Worm (Caenorhabditis elegans) whole organism, early embryonic: ENCODE measurements around the gene F59E12.1.

Experiments used
- B0310.2 ChIP-seq: sonication (generic microtip); optimal IDR thresholded peaks from 2 replicates; lab custom pipeline; 2016; ENCODE audit warnings: mild to moderate bottlenecking, missing genetic modification characterization, missing compliant biosample characterization
- F13C5.2 ChIP-seq: sonication (generic microtip); optimal IDR thresholded peaks from 2 replicates; lab custom pipeline; 2017; ENCODE audit warnings: mild to moderate bottlenecking, missing genetic modification characterization, inconsistent platforms, missing compliant biosample characterization
- aly-1 ChIP-seq: sonication (generic microtip); optimal IDR thresholded peaks from 2 replicates; lab custom pipeline; 2016; ENCODE audit warnings: missing genetic modification characterization, missing compliant biosample characterization
- ama-1 ChIP-seq: fragments of 150-350 bp; optimal IDR thresholded peaks from 2 replicates; lab custom pipeline; 2014
- ceh-13 ChIP-seq: fragments of 200-800 bp; sonication (Bioruptor generic); optimal IDR thresholded peaks from 2 replicates; lab custom pipeline; 2018; ENCODE audit warnings: mild to moderate bottlenecking, missing genetic modification characterization, missing compliant biosample characterization
- ceh-36 ChIP-seq: sonication (generic microtip); optimal IDR thresholded peaks from 2 replicates; lab custom pipeline; 2016; ENCODE audit warnings: missing genetic modification characterization, inconsistent platforms, missing compliant biosample characterization
- ets-7 ChIP-seq: sonication (generic microtip); optimal IDR thresholded peaks from 2 replicates; lab custom pipeline; 2016; ENCODE audit warnings: missing genotype, missing genetic modification characterization, missing compliant biosample characterization
- flt-1 ChIP-seq: fragments of 200-800 bp; sonication (Bioruptor generic); IDR thresholded peaks from 2 replicates; pipeline ENCODE4 v1.3.6; 2022; ENCODE audit warnings: missing genetic modification characterization, missing compliant biosample characterization
- hmbx-1 ChIP-seq: sonication (generic microtip); optimal IDR thresholded peaks from 2 replicates; lab custom pipeline; 2016; ENCODE audit warnings: mild to moderate bottlenecking, missing genetic modification characterization, missing compliant biosample characterization
- hmg-4 ChIP-seq: fragments of 200-800 bp; sonication (Bioruptor generic); optimal IDR thresholded peaks from 2 replicates; lab custom pipeline; 2018; ENCODE audit warnings: mild to moderate bottlenecking, missing genetic modification characterization, missing compliant biosample characterization
- hnd-1 ChIP-seq: sonication (generic microtip); optimal IDR thresholded peaks from 2 replicates; lab custom pipeline; 2016; ENCODE audit warnings: missing genetic modification characterization, missing compliant biosample characterization
- pes-1 ChIP-seq: fragments of 200-800 bp; sonication (Bioruptor generic); IDR thresholded peaks from 2 replicates; pipeline ENCODE4 v1.3.6; 2022; ENCODE audit warnings: missing genetic modification reagents, missing genetic modification characterization, missing compliant biosample characterization
- scrt-1 ChIP-seq: fragments of 200-800 bp; sonication (Bioruptor generic); IDR thresholded peaks from 2 replicates; pipeline ENCODE4 v1.3.6; 2022; ENCODE audit warnings: missing genetic modification characterization, missing compliant biosample characterization
- sea-1 ChIP-seq: fragments of 200-800 bp; sonication (Bioruptor generic); conservative IDR thresholded peaks from 2 replicates; pipeline ENCODE4 v1.3.6; 2022; ENCODE audit warnings: missing genetic modification characterization, missing compliant biosample characterization
- tbx-11 ChIP-seq: fragments of 200-800 bp; sonication (Bioruptor generic); IDR thresholded peaks from 2 replicates; pipeline ENCODE4 v1.3.6; 2022; ENCODE audit warnings: missing genetic modification characterization, missing compliant biosample characterization
- tbx-37 ChIP-seq: fragments of 200-800 bp; sonication (Bioruptor generic); conservative IDR thresholded peaks from 2 replicates; pipeline ENCODE4 v1.3.6; 2022; ENCODE audit warnings: missing genetic modification reagents, missing genetic modification characterization, missing compliant biosample characterization
- tra-4 ChIP-seq: sonication (generic microtip); optimal IDR thresholded peaks from 2 replicates; lab custom pipeline; 2017; ENCODE audit warnings: missing genetic modification characterization, missing compliant biosample characterization

Gene F59E12.1

DNA sequence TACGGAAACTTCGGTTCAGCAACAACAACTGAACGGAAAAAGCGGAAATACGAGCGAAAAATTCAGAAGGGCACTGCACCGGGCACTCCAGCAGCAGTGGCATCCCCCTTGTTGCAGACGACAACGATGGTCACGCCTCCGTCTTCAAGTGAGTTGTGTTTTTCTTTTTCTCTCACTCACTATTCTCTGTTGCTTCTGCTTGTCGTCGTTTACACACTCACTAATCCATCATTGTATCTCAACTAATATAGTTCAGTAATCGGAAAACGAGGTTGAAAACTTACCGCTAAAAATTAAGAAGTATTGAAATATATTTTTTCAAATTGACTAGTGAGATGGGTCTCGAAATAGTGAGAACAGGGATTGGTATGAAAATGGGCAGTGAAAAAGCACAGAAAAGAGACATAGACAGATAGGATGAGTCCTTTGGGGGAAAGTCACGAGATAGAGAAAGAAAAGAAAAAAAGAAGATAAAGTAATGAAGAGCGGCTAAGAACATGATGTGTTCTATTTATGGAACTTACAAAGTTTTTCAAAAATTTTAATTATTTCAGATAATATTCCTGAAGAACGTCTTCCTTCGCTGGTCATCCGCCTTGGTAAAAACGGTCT lies 9.0 kb downstream of the F59E12.1 start:
- TF ChIP-seq F13C5.2 (tag; lab: Kevin White, UChicago) (no peak), ets-7 (tag; lab: Kevin White, UChicago) (no peak), hmg-4 (GFP tag; lab: Kevin White, UChicago) (no peak), flt-1 (GFP tag; lab: Robert Waterston, UW) (no peak)

DNA sequence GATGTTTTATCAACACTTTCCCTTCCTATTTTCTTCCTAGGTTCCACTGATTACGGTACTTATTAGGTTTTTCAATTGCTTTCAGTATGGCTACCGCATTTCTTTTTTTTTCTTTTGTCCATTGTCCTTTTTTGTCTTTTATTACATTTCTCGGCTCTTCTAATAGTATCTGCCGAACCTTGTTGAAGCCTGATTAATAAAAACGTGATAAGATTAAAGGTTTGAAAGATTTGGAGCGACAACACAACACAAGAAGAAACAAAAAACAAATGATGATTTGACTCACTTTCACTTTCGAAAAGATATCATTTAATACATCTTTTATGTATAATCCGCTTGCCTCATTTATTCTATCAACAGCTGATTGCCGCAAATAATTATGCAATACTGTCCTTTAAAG lies 10.7 kb downstream of the F59E12.1 start, which contains the start of gene C25H3.15:
Gene C25H3.15, plus strand, starts transcription at position 301 of the 400 bp plus-strand sequence.
- TF ChIP-seq flt-1 (GFP tag; lab: Robert Waterston, UW) (no peak), hnd-1 (tag; lab: Kevin White, UChicago) (no peak), hmbx-1 (tag; lab: Kevin White, UChicago) (no peak), scrt-1 (no peak), ceh-36 (tag; lab: Kevin White, UChicago) (no peak), tbx-37 (GFP tag; lab: Robert Waterston, UW) (no peak), tra-4 (tag; lab: Kevin White, UChicago) (no peak), pes-1 (GFP tag; lab: Robert Waterston, UW) (no peak), tbx-11 (GFP tag; lab: Robert Waterston, UW) (no peak), ets-7 (tag; lab: Kevin White, UChicago) (no peak), sea-1 (no peak), B0310.2 (no peak), hmg-4 (GFP tag; lab: Kevin White, UChicago) (no peak), F13C5.2 (tag; lab: Kevin White, UChicago) (no peak), ama-1 (no peak)

DNA sequence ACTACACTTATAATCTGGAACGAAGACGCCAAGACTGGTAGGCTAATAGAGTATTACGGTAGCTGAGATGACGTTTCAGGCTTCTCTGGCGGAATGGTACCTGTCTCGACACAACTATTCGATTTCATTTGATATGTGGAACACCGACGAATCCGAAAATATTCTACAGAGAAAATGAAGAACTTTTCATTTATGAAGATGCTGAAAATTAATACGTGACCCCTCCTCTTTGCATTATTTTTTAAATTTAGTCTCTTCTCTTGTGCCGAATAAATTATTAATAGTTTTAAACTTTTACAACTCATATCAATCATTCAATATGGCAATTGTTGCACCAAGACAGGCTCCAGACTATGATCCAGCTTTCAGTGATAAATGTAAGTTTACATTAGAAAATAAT lies 11.7 kb downstream of the F59E12.1 start, which contains the start of gene C25H3.16:
Gene C25H3.16, plus strand, starts transcription at position 301 of the 400 bp plus-strand sequence.
- TF ChIP-seq ceh-36 (tag; lab: Kevin White, UChicago) = no peak
- no peak for TF ChIP-seq pes-1 (GFP tag; lab: Robert Waterston, UW)
- TF ChIP-seq hmbx-1 (tag; lab: Kevin White, UChicago) = no peak
- TF ChIP-seq hmg-4 (GFP tag; lab: Kevin White, UChicago) = no peak

DNA sequence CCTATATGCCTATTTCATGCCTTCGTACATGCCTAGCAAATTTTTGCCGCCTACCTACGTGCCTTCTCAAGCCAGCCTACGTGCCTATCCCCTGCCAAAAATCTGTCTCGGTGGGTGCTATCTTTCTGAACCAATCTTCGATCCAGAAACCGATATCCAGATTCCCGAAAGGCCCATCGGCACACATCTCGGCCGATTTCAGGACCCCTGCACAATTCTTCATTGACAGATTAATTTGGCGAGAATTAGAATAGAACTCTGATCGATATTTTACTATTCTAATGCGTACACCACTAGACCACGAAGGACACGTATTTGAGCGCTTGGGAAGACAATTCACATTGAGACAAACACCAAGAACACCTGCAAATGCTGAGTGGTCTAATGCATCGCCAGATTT lies 13.2 kb downstream of the F59E12.1 start:
- TF ChIP-seq scrt-1 = no peak
- TF ChIP-seq tbx-11 (GFP tag; lab: Robert Waterston, UW) = peak; percentile 63; the same call in 1 of the 2 replicates
- no peak for TF ChIP-seq ama-1
- peak; percentile 10 for TF ChIP-seq B0310.2
- no peak for TF ChIP-seq tbx-37 (GFP tag; lab: Robert Waterston, UW)
- no peak; the same call in 1 of the 2 replicates for TF ChIP-seq flt-1 (GFP tag; lab: Robert Waterston, UW)
- peak; percentile 74 for TF ChIP-seq hmg-4 (GFP tag; lab: Kevin White, UChicago)
- TF ChIP-seq aly-1 (tag; lab: Kevin White, UChicago) = no peak
- peak; percentile 43 for TF ChIP-seq ceh-13
- TF ChIP-seq hnd-1 (tag; lab: Kevin White, UChicago) = no peak
- TF ChIP-seq ceh-36 (tag; lab: Kevin White, UChicago) = peak; percentile 65

DNA sequence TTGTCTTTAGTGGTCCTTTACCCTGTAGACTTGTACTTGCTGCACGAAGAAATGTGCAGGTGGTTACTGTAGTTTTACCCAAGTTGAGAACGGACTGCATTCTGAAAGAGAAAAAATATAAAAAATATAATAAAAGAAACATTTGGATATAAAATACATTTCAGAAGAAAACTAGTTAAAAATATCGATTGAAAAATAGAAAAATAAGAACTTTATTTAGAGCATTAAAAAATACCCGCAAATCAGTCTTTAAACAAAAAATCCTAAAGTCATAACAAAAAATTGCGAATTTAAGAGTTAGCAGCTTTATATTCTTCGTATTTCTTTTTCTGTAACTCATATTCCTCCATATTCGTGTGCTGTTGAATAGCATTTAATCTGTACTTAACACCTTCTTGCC lies 14.5 kb downstream of the F59E12.1 start, which contains the start of gene C25H3.7:
Gene C25H3.7, minus strand, starts transcription at position 101 of the 400 bp plus-strand sequence.
- TF ChIP-seq aly-1 (tag; lab: Kevin White, UChicago) (no peak), hmg-4 (GFP tag; lab: Kevin White, UChicago) (no peak), B0310.2 (no peak), ets-7 (tag; lab: Kevin White, UChicago) (no peak), hnd-1 (tag; lab: Kevin White, UChicago) (no peak), hmbx-1 (tag; lab: Kevin White, UChicago) (no peak), F13C5.2 (tag; lab: Kevin White, UChicago) (no peak)

DNA sequence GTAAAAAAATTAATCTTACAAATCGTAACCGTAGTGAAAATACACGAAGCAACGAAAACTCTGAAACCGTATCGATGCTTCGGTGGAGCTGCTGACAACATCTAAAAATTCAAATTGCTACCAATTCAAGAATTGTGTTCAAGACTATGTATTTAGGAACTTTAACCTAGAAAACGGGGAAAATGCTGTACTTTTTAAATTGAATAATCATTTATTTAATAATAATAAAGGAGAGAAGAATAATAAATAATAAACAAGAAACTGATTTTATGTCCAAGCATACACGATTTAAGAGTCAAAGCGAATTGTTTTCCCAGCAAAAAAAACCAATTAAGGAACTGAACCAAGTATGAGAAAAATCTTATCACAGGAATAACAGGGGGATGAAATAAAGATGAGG lies 15.3 kb downstream of the F59E12.1 start, which contains the start of gene C25H3.17:
Gene C25H3.17, minus strand, starts transcription at position 101 of the 400 bp plus-strand sequence.
- TF ChIP-seq ceh-13 (no peak), scrt-1 (no peak), tbx-37 (GFP tag; lab: Robert Waterston, UW) (no peak)

DNA sequence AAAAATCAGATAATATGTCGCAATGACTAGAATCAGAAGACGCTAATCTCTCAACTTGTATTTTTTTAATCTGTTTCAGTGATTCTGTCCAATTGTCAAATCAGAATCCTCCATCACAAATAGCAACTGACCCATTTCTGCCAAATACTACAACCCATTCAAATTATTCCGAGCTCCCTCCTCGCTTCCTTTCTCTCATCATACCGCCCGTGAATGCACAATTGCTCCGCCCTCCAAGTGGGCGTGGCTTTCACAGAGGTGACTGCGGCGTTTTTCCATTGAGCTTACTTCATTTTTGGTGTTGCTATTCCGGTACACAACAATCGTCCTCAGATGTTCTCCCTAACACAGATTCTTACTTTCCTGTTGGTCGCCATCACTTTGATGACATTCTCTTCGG lies 26.4 kb downstream of the F59E12.1 start, which contains the start of gene flp-27:
Gene flp-27, plus strand, starts transcription at position 301 of the 400 bp plus-strand sequence.
- TF ChIP-seq flt-1 (GFP tag; lab: Robert Waterston, UW) (no peak), ceh-36 (tag; lab: Kevin White, UChicago) (no peak), aly-1 (tag; lab: Kevin White, UChicago) (no peak), ceh-13 (no peak), pes-1 (GFP tag; lab: Robert Waterston, UW) (no peak), hmg-4 (GFP tag; lab: Kevin White, UChicago) (no peak)

DNA sequence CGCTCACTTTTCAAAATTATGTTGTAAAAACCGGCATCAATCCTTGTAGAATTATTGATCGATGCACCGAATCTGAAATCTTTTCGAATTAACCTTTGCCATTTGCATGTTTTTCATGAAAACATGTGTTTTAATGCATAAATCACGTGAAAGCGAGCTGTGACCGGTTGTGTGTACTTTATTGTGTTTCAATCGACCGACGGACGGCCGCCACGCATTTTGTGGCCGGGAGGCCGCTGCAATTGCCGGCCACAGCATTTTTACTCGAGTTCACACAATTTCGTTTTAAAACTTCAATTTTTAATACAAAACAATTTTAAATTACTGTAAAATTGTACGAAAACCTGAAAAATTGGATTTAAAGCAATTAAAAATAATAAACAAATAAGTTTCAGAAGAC lies 34.6 kb downstream of the F59E12.1 start, which contains the start of gene C25H3.11:
Gene C25H3.11, minus strand, starts transcription at position 82 of the 400 bp plus-strand sequence.
- no peak for TF ChIP-seq sea-1
- TF ChIP-seq ceh-36 (tag; lab: Kevin White, UChicago) = no peak
- no peak for TF ChIP-seq scrt-1
- TF ChIP-seq B0310.2 = no peak
- TF ChIP-seq hmbx-1 (tag; lab: Kevin White, UChicago) = no peak
- no peak for TF ChIP-seq F13C5.2 (tag; lab: Kevin White, UChicago)
- no peak for TF ChIP-seq ets-7 (tag; lab: Kevin White, UChicago)
- TF ChIP-seq flt-1 (GFP tag; lab: Robert Waterston, UW) = no peak
- TF ChIP-seq ama-1 = no peak
- no peak for TF ChIP-seq tbx-37 (GFP tag; lab: Robert Waterston, UW)
- no peak for TF ChIP-seq ceh-13
- TF ChIP-seq tra-4 (tag; lab: Kevin White, UChicago) = no peak
- no peak for TF ChIP-seq hmg-4 (GFP tag; lab: Kevin White, UChicago)
- no peak for TF ChIP-seq aly-1 (tag; lab: Kevin White, UChicago)
